Worm (Caenorhabditis elegans) whole organism, L4 larva: ENCODE results near the gene hizr-1.

Experiments used
- F49E8.2 ChIP-seq: sonication (generic microtip); optimal IDR thresholded peaks from 2 replicates; lab custom pipeline; 2016; ENCODE audit warnings: missing compliant biosample characterization, mild to moderate bottlenecking, missing genetic modification characterization, borderline replicate concordance
- T20F7.1 ChIP-seq: fragments of 200-800 bp; sonication (Bioruptor generic); optimal IDR thresholded peaks from 2 replicates; lab custom pipeline; 2018; ENCODE audit warnings: mild to moderate bottlenecking, missing genetic modification characterization, missing compliant biosample characterization
- Y105C5A.15 ChIP-seq: fragments of 200-800 bp; sonication (Bioruptor generic); IDR thresholded peaks from 2 replicates; pipeline ENCODE4 v1.3.6; 2022; ENCODE audit warnings: missing genetic modification characterization, missing compliant biosample characterization
- Y48G9A.11 ChIP-seq: fragments of 200-800 bp; sonication (Bioruptor generic); IDR thresholded peaks from 2 replicates; pipeline ENCODE4 v1.3.6; 2022; ENCODE audit warnings: missing genetic modification reagents, missing genetic modification characterization, missing compliant biosample characterization
- Y5F2A.4 ChIP-seq: fragments of 200-800 bp; sonication (Bioruptor generic); optimal IDR thresholded peaks from 2 replicates; lab custom pipeline; 2018; ENCODE audit warnings: mild to moderate bottlenecking, missing genetic modification characterization, missing compliant biosample characterization
- Y75B8A.6 ChIP-seq: fragments of 200-800 bp; sonication (Bioruptor generic); IDR thresholded peaks from 2 replicates; pipeline ENCODE4 v1.3.6; 2022; ENCODE audit warnings: missing genetic modification reagents, missing genetic modification characterization, missing compliant biosample characterization
- ZK337.2 ChIP-seq: fragments of 200-800 bp; sonication (Bioruptor generic); IDR thresholded peaks from 2 replicates; pipeline ENCODE4 v1.3.6; 2022; ENCODE audit warnings: missing genetic modification reagents, missing genetic modification characterization, missing compliant biosample characterization
- aha-1 ChIP-seq: fragments of 150-350 bp; peaks from one replicate; lab custom pipeline; 2014; ENCODE audit warnings: missing biosample characterization, missing genetic modification characterization
- arid-1 ChIP-seq: fragments of 200-800 bp; sonication (Bioruptor generic); conservative IDR thresholded peaks from 2 replicates; pipeline ENCODE4 v1.3.6; 2022; ENCODE audit warnings: missing genetic modification reagents, missing genetic modification characterization, missing compliant biosample characterization
- ces-1 ChIP-seq: fragments of 150-350 bp; sonication (generic microtip); optimal IDR thresholded peaks from 4 replicates; lab custom pipeline; 2014; ENCODE audit warnings: missing biosample characterization, missing genetic modification reagents, missing genetic modification characterization
- daf-16 ChIP-seq, 3 experiments: sonication (generic microtip); optimal IDR thresholded peaks; 2 replicates each; lab custom pipeline; 2016 to 2017; ENCODE audit warnings: missing genetic modification characterization in 3 of 3, missing genetic modification reagents in 3 of 3, mild to moderate bottlenecking in 2 of 3, missing compliant biosample characterization in 2 of 3, missing biosample characterization in 1 of 3, moderate library complexity in 1 of 3
- dmd-6 ChIP-seq: fragments of 200-800 bp; sonication (Bioruptor generic); IDR thresholded peaks from 2 replicates; pipeline ENCODE4 v1.3.6; 2022; ENCODE audit warnings: missing genetic modification reagents, missing genetic modification characterization, missing compliant biosample characterization
- dpl-1 ChIP-seq: fragments of 150-350 bp; optimal IDR thresholded peaks from 2 replicates; lab custom pipeline; 2014; ENCODE audit warnings: missing biosample characterization, missing genetic modification reagents, missing genetic modification characterization
- duxl-1 ChIP-seq: sonication (generic microtip); optimal IDR thresholded peaks from 2 replicates; lab custom pipeline; 2016; ENCODE audit warnings: mild to moderate bottlenecking, missing genetic modification characterization, moderate library complexity, missing compliant biosample characterization; ENCODE audit not compliant: poor library complexity
- dve-1 ChIP-seq: sonication (generic microtip); optimal IDR thresholded peaks from 2 replicates; lab custom pipeline; 2017; ENCODE audit warnings: antibody characterized with exemption, mild to moderate bottlenecking, missing genetic modification characterization, missing compliant biosample characterization; ENCODE audit not compliant: insufficient read depth
- fkh-10 ChIP-seq: fragments of 150-350 bp; optimal IDR thresholded peaks from 2 replicates; lab custom pipeline; 2014; ENCODE audit warnings: missing biosample characterization, missing genetic modification reagents, missing genetic modification characterization
- gei-8 ChIP-seq: fragments of 200-800 bp; sonication (Bioruptor generic); optimal IDR thresholded peaks from 2 replicates; lab custom pipeline; 2018; ENCODE audit warnings: mild to moderate bottlenecking, missing genetic modification characterization, missing compliant biosample characterization
- hif-1 ChIP-seq, 2 experiments: sonication (generic microtip); optimal IDR thresholded peaks; 2 replicates each; lab custom pipeline; 2016 to 2017; ENCODE audit warnings: missing compliant biosample characterization in 2 of 2, missing genetic modification characterization in 2 of 2, missing genetic modification reagents in 2 of 2, missing genotype in 2 of 2, mild to moderate bottlenecking in 1 of 2
- hlh-30 ChIP-seq: sonication (generic microtip); optimal IDR thresholded peaks from 2 replicates; lab custom pipeline; 2017; ENCODE audit warnings: antibody characterized with exemption, mild to moderate bottlenecking, missing genetic modification characterization, missing compliant biosample characterization; ENCODE audit not compliant: insufficient read depth
- hmg-1.1 ChIP-seq: fragments of 200-800 bp; sonication (Bioruptor generic); IDR thresholded peaks from 2 replicates; pipeline ENCODE4 v1.3.6; 2022; ENCODE audit warnings: missing genetic modification reagents, missing genetic modification characterization, missing compliant biosample characterization
- lin-39 ChIP-seq: fragments of 150-350 bp; optimal IDR thresholded peaks from 2 replicates; lab custom pipeline; 2014; ENCODE audit warnings: missing biosample characterization, missing genetic modification reagents, missing genetic modification characterization
- mdl-1 ChIP-seq, 2 experiments: fragments of 150-350 bp in 1 of 2; sonication (generic microtip) in 1 of 2; optimal IDR thresholded peaks; 2 replicates each; lab custom pipeline; 2014 to 2017; ENCODE audit warnings: missing biosample characterization in 2 of 2, missing genetic modification characterization in 2 of 2
- mep-1 ChIP-seq: fragments of 150-350 bp; sonication (generic microtip); optimal IDR thresholded peaks from 3 replicates; lab custom pipeline; 2014; ENCODE audit warnings: missing biosample characterization, missing genetic modification characterization
- mxl-3 ChIP-seq: fragments of 200-800 bp; sonication (Bioruptor generic); optimal IDR thresholded peaks from 2 replicates; lab custom pipeline; 2018; ENCODE audit warnings: mild to moderate bottlenecking, missing genetic modification characterization, missing compliant biosample characterization
- nhr-10 ChIP-seq: fragments of 150-350 bp; optimal IDR thresholded peaks from 2 replicates; lab custom pipeline; 2014; ENCODE audit warnings: missing biosample characterization, missing genetic modification characterization
- nhr-28 ChIP-seq: fragments of 150-350 bp; optimal IDR thresholded peaks from 2 replicates; lab custom pipeline; 2014; ENCODE audit warnings: missing biosample characterization, missing genetic modification characterization
- nhr-48 ChIP-seq: sonication (generic microtip); optimal IDR thresholded peaks from 2 replicates; lab custom pipeline; 2016; ENCODE audit warnings: mild to moderate bottlenecking, missing genetic modification characterization, missing compliant biosample characterization
- php-3 ChIP-seq: fragments of 200-800 bp; sonication (Bioruptor generic); IDR thresholded peaks from 2 replicates; pipeline ENCODE4 v1.3.6; 2022; ENCODE audit warnings: missing genetic modification reagents, missing genetic modification characterization, missing compliant biosample characterization
- pqm-1 ChIP-seq: sonication (generic microtip); optimal IDR thresholded peaks from 2 replicates; lab custom pipeline; 2017; ENCODE audit warnings: missing biosample characterization, missing genetic modification characterization
- rbr-2 ChIP-seq: sonication (generic microtip); optimal IDR thresholded peaks from 2 replicates; lab custom pipeline; 2016; ENCODE audit warnings: missing genotype, missing genetic modification characterization, missing compliant biosample characterization
- set-16 ChIP-seq: fragments of 200-800 bp; sonication (Bioruptor generic); IDR thresholded peaks from 2 replicates; pipeline ENCODE4 v1.3.6; 2022; ENCODE audit warnings: missing genetic modification reagents, missing genetic modification characterization, missing compliant biosample characterization
- skn-1 ChIP-seq: fragments of 150-350 bp; optimal IDR thresholded peaks from 2 replicates; lab custom pipeline; 2014; ENCODE audit warnings: missing biosample characterization, missing genetic modification characterization
- snpc-4 ChIP-seq: fragments of 150-350 bp; optimal IDR thresholded peaks from 2 replicates; lab custom pipeline; 2014; ENCODE audit warnings: missing biosample characterization, missing genetic modification characterization
- tra-1 ChIP-seq: fragments of 200-800 bp; sonication (Bioruptor generic); IDR thresholded peaks from 2 replicates; pipeline ENCODE4 v1.3.6; 2022; ENCODE audit warnings: missing genetic modification reagents, missing genetic modification characterization, missing compliant biosample characterization
- unc-39 ChIP-seq: sonication (generic microtip); optimal IDR thresholded peaks from 2 replicates; lab custom pipeline; 2017; ENCODE audit warnings: missing biosample characterization, missing genetic modification characterization
- unc-62 ChIP-seq, 3 experiments: fragments of 150-350 bp in 1 of 3; sonication (generic microtip); optimal IDR thresholded peaks in 2 of 3; peaks in 1 of 3; 1 replicate in 1 of 3; 2 replicates in 2 of 3; lab custom pipeline; 2014 to 2017; ENCODE audit warnings: missing biosample characterization in 3 of 3, missing genetic modification characterization in 3 of 3, missing genetic modification reagents in 3 of 3, missing genotype in 1 of 3
- zag-1 ChIP-seq: fragments of 150-350 bp; optimal IDR thresholded peaks from 2 replicates; lab custom pipeline; 2014; ENCODE audit warnings: missing biosample characterization, missing genetic modification characterization
- zfp-3 ChIP-seq: fragments of 200-800 bp; sonication (Bioruptor generic); conservative IDR thresholded peaks from 2 replicates; pipeline ENCODE4 v1.3.6; 2022; ENCODE audit warnings: missing genetic modification reagents, missing genetic modification characterization, missing compliant biosample characterization
- zip-11 ChIP-seq: fragments of 200-800 bp; sonication (Bioruptor generic); IDR thresholded peaks from 2 replicates; pipeline ENCODE4 v1.3.6; 2022; ENCODE audit warnings: missing genetic modification characterization, missing compliant biosample characterization
- zip-2 ChIP-seq: fragments of 150-350 bp; optimal IDR thresholded peaks from 2 replicates; lab custom pipeline; 2014; ENCODE audit warnings: missing biosample characterization, missing genetic modification characterization

The hizr-1 gene

ce11 chrX:11328710-11329109 is 10.6 kb downstream of the hizr-1 start:
- TF ChIP-seq duxl-1 (tag; lab: Kevin White, UChicago), result no peak
- no peak for TF ChIP-seq skn-1 (tag; lab: Kevin White, UChicago)
- no peak for TF ChIP-seq hmg-1.1 (GFP tag; lab: Robert Waterston, UW)
- no peak for TF ChIP-seq Y48G9A.11
- no peak for TF ChIP-seq dmd-6
- TF ChIP-seq ces-1 (GFP tag; lab: Kevin White, UChicago), result no peak

- TF ChIP-seq Y48G9A.11 (no peak), tra-1 (GFP tag; lab: Robert Waterston, UW) (no peak), unc-62 (GFP tag; optimal IDR thresholded peaks at IDR 0.05 in 1 of 2; lab: Kevin White, UChicago) (peak in 1 of 2 experiments; percentile 13), unc-62 (tag; optimal IDR thresholded peaks at IDR 0.05; lab: Kevin White, UChicago) (no peak), zfp-3 (GFP tag; lab: Robert Waterston, UW) (no peak), nhr-48 (tag; lab: Kevin White, UChicago) (no peak), aha-1 (peak; percentile 63), T20F7.1 (GFP tag; lab: Kevin White, UChicago) (no peak), zip-11 (no peak)
- TF ChIP-seq, all 104 proteins: peak for 2
Observed at ce11 chrX:11329424-11329823, 11.3 kb downstream of the hizr-1 start, which contains the start of gene npr-9. Gene npr-9, plus strand, starts transcription at chrX:11329724.

- no peak for TF ChIP-seq Y5F2A.4 (GFP tag; lab: Kevin White, UChicago)
- peak; percentile 94 for TF ChIP-seq aha-1
Observed at ce11 chrX:11337095-11337494, 19.0 kb downstream of the hizr-1 start.

- TF ChIP-seq zip-2 (tag; lab: Kevin White, UChicago) (no peak), daf-16 (GFP tag; optimal IDR thresholded peaks at IDR 0.05; lab: Kevin White, UChicago) (no peak), daf-16 (tag; optimal IDR thresholded peaks at IDR 0.05; lab: Kevin White, UChicago) (no peak), Y75B8A.6 (GFP tag; lab: Robert Waterston, UW) (no peak), skn-1 (tag; lab: Kevin White, UChicago) (no peak), dpl-1 (GFP tag; lab: Kevin White, UChicago) (no peak), Y105C5A.15 (no peak), set-16 (no peak), mep-1 (tag; lab: Kevin White, UChicago) (no peak), hif-1 (tag; optimal IDR thresholded peaks at IDR 0.05; lab: Kevin White, UChicago) (no peak), duxl-1 (tag; lab: Kevin White, UChicago) (no peak), tra-1 (GFP tag; lab: Robert Waterston, UW) (no peak), zag-1 (no peak), lin-39 (tag; lab: Kevin White, UChicago) (no peak), snpc-4 (tag; lab: Kevin White, UChicago) (no peak), arid-1 (no peak), fkh-10 (GFP tag; lab: Kevin White, UChicago) (no peak), gei-8 (GFP tag; lab: Kevin White, UChicago) (no peak), nhr-10 (tag; lab: Kevin White, UChicago) (no peak), F49E8.2 (no peak)
Observed at ce11 chrX:11337783-11338182, 19.7 kb downstream of the hizr-1 start, which contains the start of gene gcy-9. Gene gcy-9, minus strand, starts transcription at chrX:11337883.

ce11 chrX:11339375-11339924 is 21.4 kb downstream of the hizr-1 start, which contains the start of gene aco-1:
Gene aco-1, plus strand, starts transcription at chrX:11339874.
- TF ChIP-seq mdl-1 (tag; optimal IDR thresholded peaks at IDR 0.05; lab: Kevin White, UChicago), result peak in 1 of 2 experiments; percentile 13
- TF ChIP-seq ZK337.2 (GFP tag; lab: Robert Waterston, UW), result no peak
- TF ChIP-seq tra-1 (GFP tag; lab: Robert Waterston, UW), result 0 out of 2 replicates have a peak, but pooled peaks have one; percentile 39
- TF ChIP-seq rbr-2 (tag; lab: Kevin White, UChicago), result peak; percentile 4
- peak; percentile 14 for TF ChIP-seq mxl-3
- TF ChIP-seq mep-1 (tag; lab: Kevin White, UChicago), result peak; percentile 27
- peak; percentile 60 for TF ChIP-seq dve-1 (tag; lab: Kevin White, UChicago)
- no peak for TF ChIP-seq skn-1 (tag; lab: Kevin White, UChicago)
- peak; percentile 53 for TF ChIP-seq dmd-6
- peak; percentile 99 for TF ChIP-seq nhr-28
- peak; percentile 16 for TF ChIP-seq pqm-1 (tag; lab: Kevin White, UChicago)
- no peak for TF ChIP-seq daf-16 (GFP tag; optimal IDR thresholded peaks at IDR 0.05; lab: Kevin White, UChicago)
- TF ChIP-seq daf-16 (tag; optimal IDR thresholded peaks at IDR 0.05; lab: Kevin White, UChicago), result peak; percentile 72
- TF ChIP-seq hlh-30 (tag; lab: Kevin White, UChicago), result peak; percentile 11
- no peak for TF ChIP-seq arid-1
- peak; percentile 39 for TF ChIP-seq nhr-10 (tag; lab: Kevin White, UChicago)
- TF ChIP-seq php-3 (GFP tag; lab: Robert Waterston, UW), result 0 out of 2 replicates have a peak, but pooled peaks have one; percentile 5
- peak; percentile 83 for TF ChIP-seq aha-1
- TF ChIP-seq unc-39, result no peak
- TF ChIP-seq unc-62 (GFP tag; optimal IDR thresholded peaks at IDR 0.05 in 1 of 2; lab: Kevin White, UChicago), result peak in 1 of 2 experiments; percentile 68
- no peak for TF ChIP-seq unc-62 (tag; optimal IDR thresholded peaks at IDR 0.05; lab: Kevin White, UChicago)
